Fruit fly (Drosophila melanogaster): ENCODE measurements around the gene frtz.
A peak's percentile ranks its signal among the peaks of the same experiment; 100 is the strongest.

The frtz gene

dm6 chr2L:1737057-1737581 lies 21.5 kb upstream of the frtz start (continued):
- peak; percentile 93 for TF ChIP-seq net (GFP tag; optimal IDR thresholded peaks at IDR 0.05)
- TF ChIP-seq CG6808 (GFP tag; optimal IDR thresholded peaks at IDR 0.05) = peak; percentile 51
- TF ChIP-seq CG9139 (GFP tag; optimal IDR thresholded peaks at IDR 0.05) = peak; percentile 49
- peak; percentile 90 for TF ChIP-seq CG11762 (GFP tag; optimal IDR thresholded peaks at IDR 0.05; ENCODE audit: insufficient read depth)
- TF ChIP-seq cyc (GFP tag; optimal IDR thresholded peaks at IDR 0.05) = peak; percentile 74
- peak; percentile 72 for TF ChIP-seq CG11902 (GFP tag; optimal IDR thresholded peaks at IDR 0.05)
- TF ChIP-seq CG8632 (GFP tag; optimal IDR thresholded peaks at IDR 0.05) = peak; percentile 82
- peak; percentile 97 for TF ChIP-seq CG15336 (GFP tag; IDR thresholded peaks at IDR 0.05)
- TF ChIP-seq CG11294 (GFP tag; IDR thresholded peaks at IDR 0.05) = peak; percentile 90
- TF ChIP-seq OdsH (GFP tag; optimal IDR thresholded peaks at IDR 0.05) = peak; percentile 96
- TF ChIP-seq vri (GFP tag; optimal IDR thresholded peaks at IDR 0.05) = peak; percentile 52
- peak; percentile 60 for TF ChIP-seq fd85E (GFP tag; optimal IDR thresholded peaks at IDR 0.05)

dm6 chr2L:1735133-1735532 lies 19.5 kb upstream of the frtz start:
- no peak for TF ChIP-seq dac (GFP tag; optimal IDR thresholded peaks at IDR 0.05)
- TF ChIP-seq fkh (GFP tag; optimal IDR thresholded peaks at IDR 0.05) = peak; percentile 64

DNA sequence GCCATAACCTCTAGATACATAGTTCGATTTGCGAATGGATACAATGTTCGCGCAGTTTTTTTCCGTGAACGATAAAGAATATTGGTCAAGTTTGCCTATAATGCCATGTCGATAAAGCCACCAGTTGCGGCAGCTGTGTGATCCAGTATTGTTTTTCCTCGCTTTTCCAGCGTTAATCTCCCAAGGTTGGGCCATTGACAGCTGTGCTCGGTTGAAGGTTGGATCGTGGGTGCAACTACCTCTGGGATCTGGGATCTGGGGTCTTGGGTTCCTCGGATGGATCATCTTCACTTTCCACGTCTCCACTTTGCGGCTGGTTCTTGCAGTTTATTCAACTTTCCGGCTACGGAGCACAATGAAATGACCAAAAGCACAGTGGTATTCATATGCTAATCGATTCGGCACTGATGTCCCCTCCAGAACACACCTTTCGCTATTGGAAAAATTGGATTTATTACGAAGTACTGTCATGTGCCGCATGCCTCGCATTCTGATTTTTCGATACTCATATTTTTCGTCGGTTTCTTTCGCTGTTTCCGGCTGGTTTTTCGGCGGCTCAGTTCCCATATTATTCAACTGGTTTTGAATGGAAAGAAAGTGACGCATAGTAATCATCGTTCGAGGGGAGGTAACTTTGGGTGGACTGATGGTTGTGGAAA lies 17.6 kb upstream of the frtz start:
- TF ChIP-seq CG6163 (GFP tag; IDR thresholded peaks at IDR 0.05) (peak; percentile 50; the same call in 2 of the 3 replicates), Gug (GFP tag; IDR thresholded peaks at IDR 0.05) (no peak)

DNA sequence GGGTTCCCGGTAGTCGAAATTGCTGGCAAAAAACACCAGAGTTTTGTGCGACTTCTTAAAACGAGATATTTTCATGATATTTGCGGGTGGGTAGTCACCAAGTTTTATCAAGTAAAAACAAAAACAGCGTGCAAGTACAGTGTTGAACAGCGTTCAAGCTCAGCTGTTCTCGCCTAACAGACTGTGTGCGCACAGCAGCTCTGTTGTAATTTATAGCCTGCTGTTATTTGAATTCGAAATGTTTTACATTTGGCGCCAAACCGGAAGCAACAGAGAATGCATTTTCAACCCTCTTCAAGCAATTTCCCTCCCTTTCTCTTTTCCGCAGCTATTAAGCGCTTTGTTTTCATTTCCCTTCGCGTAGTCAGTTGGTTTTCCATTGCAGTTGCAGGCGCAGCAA lies 16.5 kb upstream of the frtz start, which contains the start of the genes CG17652 and CG17646:
Gene CG17652 (minus strand): TSS at position 168 of the 400 bp plus-strand sequence.
Gene CG17646 (plus strand): TSS at position 336 of the 400 bp plus-strand sequence.
- no peak for TF ChIP-seq lz (GFP tag; optimal IDR thresholded peaks at IDR 0.05)
- TF ChIP-seq net (GFP tag; optimal IDR thresholded peaks at IDR 0.05) = no peak
- TF ChIP-seq CG6854 (GFP tag; optimal IDR thresholded peaks at IDR 0.05) = peak; percentile 1
- peak; percentile 61 for TF ChIP-seq Eip78C (GFP tag)
- TF ChIP-seq ss (GFP tag; optimal IDR thresholded peaks at IDR 0.05) = peak in 1 of 2 experiments; percentile 8
- TF ChIP-seq Met (GFP tag; optimal IDR thresholded peaks at IDR 0.05) = no peak
- TF ChIP-seq OdsH (GFP tag; optimal IDR thresholded peaks at IDR 0.05) = no peak
- TF ChIP-seq fkh (GFP tag; optimal IDR thresholded peaks at IDR 0.05) = peak; percentile 66
- peak; percentile 2 for TF ChIP-seq Sox14 (GFP tag; optimal IDR thresholded peaks at IDR 0.05)
- peak; percentile 45; the same call in 2 of the 3 replicates for TF ChIP-seq CG6163 (GFP tag; IDR thresholded peaks at IDR 0.05)
- no peak for TF ChIP-seq CG4318 (GFP tag; optimal IDR thresholded peaks at IDR 0.05)
- TF ChIP-seq vri (GFP tag; optimal IDR thresholded peaks at IDR 0.05) = peak; percentile 15
- no peak for TF ChIP-seq CG31627 (GFP tag; optimal IDR thresholded peaks at IDR 0.05)
- TF ChIP-seq esn (GFP tag; optimal IDR thresholded peaks at IDR 0.05) = peak; percentile 40
- no peak for TF ChIP-seq CG34406 (GFP tag; optimal IDR thresholded peaks at IDR 0.05)

DNA sequence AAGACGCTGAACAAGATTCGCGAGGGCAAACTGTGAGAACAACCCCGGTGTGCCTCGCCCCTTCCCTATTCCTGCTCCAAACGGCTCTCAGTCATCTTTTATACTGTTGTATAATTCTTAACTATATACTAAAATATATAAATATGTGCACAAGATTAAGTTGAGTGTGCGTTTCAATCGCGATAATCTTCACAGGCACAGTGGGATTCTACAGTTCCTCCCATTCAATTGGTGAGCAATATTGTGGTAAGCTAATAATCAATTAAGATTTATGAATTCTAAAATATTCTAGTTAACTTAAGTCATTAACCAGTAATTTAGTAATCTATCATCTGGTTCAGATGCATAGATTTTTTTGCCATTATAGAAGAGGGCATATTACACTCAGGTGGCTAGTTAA lies 15.3 kb upstream of the frtz start:
- peak; percentile 38 for TF ChIP-seq vri (GFP tag; optimal IDR thresholded peaks at IDR 0.05)
- TF ChIP-seq Lpt (GFP tag; optimal IDR thresholded peaks at IDR 0.05) = no peak
- TF ChIP-seq CG11762 (GFP tag; optimal IDR thresholded peaks at IDR 0.05; ENCODE audit: insufficient read depth) = no peak
- TF ChIP-seq Eip78C (GFP tag) = peak; percentile 57
- TF ChIP-seq svp (GFP tag) = peak; percentile 29
- no peak for TF ChIP-seq dsx (GFP tag; optimal IDR thresholded peaks at IDR 0.05; ENCODE audit: poor library complexity, severe bottlenecking)
- TF ChIP-seq fkh (GFP tag; optimal IDR thresholded peaks at IDR 0.05) = peak; percentile 17

dm6 chr2L:1729607-1730011 lies 14.0 kb upstream of the frtz start, which contains the start of the genes Eno and CG31937:
Gene Eno, minus strand, starts transcription at chr2L:1729636.
Gene CG31937, plus strand, starts transcription at chr2L:1729887.
- TF ChIP-seq CG8119 (GFP tag; IDR thresholded peaks at IDR 0.05) (peak; percentile 67), CG7368 (GFP tag; optimal IDR thresholded peaks at IDR 0.05) (peak; percentile 7), CG6808 (GFP tag; optimal IDR thresholded peaks at IDR 0.05) (peak; percentile 42), salr (GFP tag; optimal IDR thresholded peaks at IDR 0.05) (peak in 1 of 2 experiments; percentile 47), cyc (GFP tag; optimal IDR thresholded peaks at IDR 0.05) (peak; percentile 32), CG34406 (GFP tag; optimal IDR thresholded peaks at IDR 0.05) (peak; percentile 19), Sox14 (GFP tag; optimal IDR thresholded peaks at IDR 0.05) (peak; percentile 81), CG8319 (GFP tag; optimal IDR thresholded peaks at IDR 0.05) (no peak), Gug (GFP tag; IDR thresholded peaks at IDR 0.05) (peak; percentile 49), Sox15 (GFP tag; optimal IDR thresholded peaks at IDR 0.05) (no peak), CG11902 (GFP tag; optimal IDR thresholded peaks at IDR 0.05) (no peak), esn (GFP tag; optimal IDR thresholded peaks at IDR 0.05) (peak; percentile 74), Hr38 (GFP tag; optimal IDR thresholded peaks at IDR 0.05) (peak; percentile 13), CG10669 (GFP tag; optimal IDR thresholded peaks at IDR 0.05) (peak; percentile 1), CG1621 (tag; optimal IDR thresholded peaks at IDR 0.05) (peak; percentile 41), Met (GFP tag; optimal IDR thresholded peaks at IDR 0.05) (peak; percentile 48), ss (GFP tag; optimal IDR thresholded peaks at IDR 0.05) (peak in 1 of 2 experiments; percentile 30), Lpt (GFP tag; optimal IDR thresholded peaks at IDR 0.05) (peak; percentile 28), Hr39 (GFP tag; optimal IDR thresholded peaks at IDR 0.05) (peak; percentile 51)

Measured in whole organism, prepupa.